Fruit fly (Drosophila melanogaster) whole organism, pupa: Measurements from ENCODE around the gene CdGAPr.

ENCODE experiments used
- CG10348 ChIP-seq: fragments of 200-800 bp; sonication (Bioruptor generic); IDR thresholded peaks from 2 replicates; pipeline ENCODE4 v1.3.6; 2022; ENCODE audit warnings: missing biosample characterization, missing genetic modification characterization
- CG12605 ChIP-seq: fragments of 200-800 bp; sonication (Bioruptor generic); IDR thresholded peaks from 2 replicates; pipeline ENCODE4 v1.3.6; 2022; ENCODE audit warnings: missing biosample characterization, missing genetic modification characterization
- CG13204 ChIP-seq: fragments of 200-800 bp; sonication (Bioruptor generic); optimal IDR thresholded peaks from 2 replicates; lab custom pipeline; 2018; ENCODE audit warnings: missing biosample characterization, mild to moderate bottlenecking, missing genetic modification characterization, moderate library complexity
- CG14655 ChIP-seq: fragments of 200-800 bp; sonication (Bioruptor generic); optimal IDR thresholded peaks from 3 replicates; lab custom pipeline; 2017; ENCODE audit warnings: mild to moderate bottlenecking, missing biosample characterization, missing genetic modification reagents, missing genetic modification characterization
- CG15710 ChIP-seq: fragments of 200-800 bp; sonication (Bioruptor generic); optimal IDR thresholded peaks from 2 replicates; lab custom pipeline; 2018; ENCODE audit warnings: missing biosample characterization, mild to moderate bottlenecking, missing genetic modification characterization, moderate library complexity
- CG17806 ChIP-seq: fragments of 200-800 bp; sonication (Bioruptor generic); optimal IDR thresholded peaks from 2 replicates; lab custom pipeline; 2018; ENCODE audit warnings: missing biosample characterization, mild to moderate bottlenecking, missing genetic modification characterization, moderate library complexity
- CG32121 ChIP-seq: fragments of 200-800 bp; sonication (Bioruptor generic); IDR thresholded peaks from 2 replicates; pipeline ENCODE4 v1.3.6; 2022; ENCODE audit warnings: missing biosample characterization, missing genetic modification characterization
- CG34367 ChIP-seq: fragments of 200-800 bp; sonication (Bioruptor generic); optimal IDR thresholded peaks from 2 replicates; lab custom pipeline; 2018; ENCODE audit warnings: missing biosample characterization, mild to moderate bottlenecking, missing genetic modification characterization
- CG4496 ChIP-seq: fragments of 200-800 bp; sonication (Bioruptor generic); IDR thresholded peaks from 3 replicates; pipeline ENCODE4 v1.3.6; 2022; ENCODE audit warnings: missing biosample characterization, missing genetic modification characterization
- CG8159 ChIP-seq: fragments of 200-800 bp; sonication (Bioruptor generic); optimal IDR thresholded peaks from 3 replicates; lab custom pipeline; 2018; ENCODE audit warnings: missing biosample characterization, mild to moderate bottlenecking, missing genetic modification characterization, moderate library complexity
- CG8301 ChIP-seq: fragments of 200-800 bp; sonication (Bioruptor generic); optimal IDR thresholded peaks from 2 replicates; lab custom pipeline; 2018; ENCODE audit warnings: missing biosample characterization, mild to moderate bottlenecking, missing genetic modification characterization
- CG9948 ChIP-seq: fragments of 200-800 bp; sonication (Bioruptor generic); optimal IDR thresholded peaks from 2 replicates; lab custom pipeline; 2018; ENCODE audit warnings: missing biosample characterization, mild to moderate bottlenecking, missing genetic modification characterization, moderate library complexity
- D1 ChIP-seq: fragments of 200-800 bp; sonication (Bioruptor generic); optimal IDR thresholded peaks from 2 replicates; lab custom pipeline; 2018; ENCODE audit warnings: missing biosample characterization, mild to moderate bottlenecking, missing genetic modification characterization, moderate library complexity
- EcR ChIP-seq: fragments of 200-800 bp; sonication (Bioruptor generic); optimal IDR thresholded peaks from 3 replicates; lab custom pipeline; 2019; ENCODE audit warnings: missing biosample characterization, missing genetic modification characterization, mild to moderate bottlenecking, moderate library complexity, missing genetic modification reagents
- Ets98B ChIP-seq: fragments of 200-800 bp; sonication (Bioruptor generic); IDR thresholded peaks from 2 replicates; pipeline ENCODE4 v1.3.6; 2022; ENCODE audit warnings: missing biosample characterization, missing genetic modification characterization
- Pif1A ChIP-seq: fragments of 200-800 bp; sonication (Bioruptor generic); optimal IDR thresholded peaks from 3 replicates; lab custom pipeline; 2016; ENCODE audit warnings: missing biosample characterization, missing genetic modification characterization
- Pif1B ChIP-seq: fragments of 200-800 bp; sonication (Bioruptor generic); optimal IDR thresholded peaks from 3 replicates; lab custom pipeline; 2016; ENCODE audit warnings: missing biosample characterization, missing genetic modification characterization
- Snoo ChIP-seq: fragments of 200-800 bp; sonication (Bioruptor generic); optimal IDR thresholded peaks from 3 replicates; lab custom pipeline; 2017; ENCODE audit warnings: missing biosample characterization, mild to moderate bottlenecking, missing genetic modification characterization, inconsistent platforms
- fd96Ca ChIP-seq: fragments of 200-800 bp; sonication (Bioruptor generic); IDR thresholded peaks from 3 replicates; pipeline ENCODE4 v1.3.6; 2022; ENCODE audit warnings: missing biosample characterization, missing genetic modification characterization
- gl ChIP-seq: fragments of 200-800 bp; sonication (Bioruptor generic); optimal IDR thresholded peaks from 2 replicates; lab custom pipeline; 2018; ENCODE audit warnings: missing biosample characterization, mild to moderate bottlenecking, missing genetic modification characterization
- rn ChIP-seq: fragments of 200-800 bp; sonication (Bioruptor generic); IDR thresholded peaks from 2 replicates; pipeline ENCODE4 v1.3.6; 2022; ENCODE audit warnings: missing biosample characterization, missing genetic modification characterization

CdGAPr gene

DNA sequence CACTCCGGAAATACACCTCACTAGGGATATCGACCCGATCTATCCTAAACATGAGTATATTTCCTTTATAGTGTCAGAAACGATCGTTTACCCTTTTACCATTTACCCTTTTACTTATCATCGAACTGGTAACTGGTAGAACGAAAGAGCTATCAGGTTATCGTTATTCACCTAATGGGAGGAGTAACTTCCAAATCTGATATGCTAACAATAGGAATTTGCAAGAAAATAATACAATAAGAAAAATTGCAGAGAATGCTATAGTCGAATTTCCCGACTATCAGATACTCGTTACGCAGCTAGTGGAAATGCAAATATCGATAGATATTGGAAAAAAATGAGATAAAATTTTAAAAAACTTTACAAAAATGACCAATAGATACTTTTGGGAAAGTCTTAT lies 17.4 kb downstream of the CdGAPr start:
- no peak for TF ChIP-seq CG17806 (tag; lab: Kevin White, UChicago)
- TF ChIP-seq CG15710 (tag; lab: Kevin White, UChicago): no peak
- TF ChIP-seq CG32121 (GFP tag; lab: Robert Waterston, UW): no peak
- no peak for TF ChIP-seq CG13204 (GFP tag; lab: Kevin White, UChicago)
- no peak for TF ChIP-seq Pif1A
- no peak for TF ChIP-seq CG9948 (tag; lab: Kevin White, UChicago)
- no peak for TF ChIP-seq CG8159 (tag; lab: Kevin White, UChicago)
- no peak for TF ChIP-seq fd96Ca
- TF ChIP-seq Snoo: no peak
- TF ChIP-seq D1: no peak
- no peak for TF ChIP-seq CG8301 (tag; lab: Kevin White, UChicago)
- TF ChIP-seq, all 21 proteins: peak for 0

dm6 chr2L:19769703-19770102 lies 22.0 kb downstream of the CdGAPr start:
- no peak for TF ChIP-seq Ets98B
- no peak for TF ChIP-seq CG12605 (GFP tag; lab: Robert Waterston, UW)
- no peak for TF ChIP-seq rn (GFP tag; lab: Robert Waterston, UW)
- TF ChIP-seq CG13204 (GFP tag; lab: Kevin White, UChicago): no peak
- TF ChIP-seq CG9948 (tag; lab: Kevin White, UChicago): no peak
- no peak for TF ChIP-seq CG17806 (tag; lab: Kevin White, UChicago)
- TF ChIP-seq CG34367 (tag; lab: Kevin White, UChicago): no peak
- no peak for TF ChIP-seq Snoo
- no peak for TF ChIP-seq CG8301 (tag; lab: Kevin White, UChicago)
- no peak for TF ChIP-seq CG4496 (GFP tag; lab: Robert Waterston, UW)
- TF ChIP-seq CG10348: no peak
- no peak for TF ChIP-seq gl (tag; lab: Kevin White, UChicago)
- no peak for TF ChIP-seq D1
- no peak for TF ChIP-seq CG8159 (tag; lab: Kevin White, UChicago)
- no peak for TF ChIP-seq CG14655
- no peak for TF ChIP-seq Pif1B (GFP tag; lab: Kevin White, UChicago)
- TF ChIP-seq CG32121 (GFP tag; lab: Robert Waterston, UW): no peak
- no peak for TF ChIP-seq Pif1A
- no peak for TF ChIP-seq fd96Ca

dm6 chr2L:19768967-19769366 lies 22.7 kb downstream of the CdGAPr start, which contains the start of gene bsh:
Gene bsh, minus strand, starts transcription at chr2L:19769067.
- no peak for TF ChIP-seq Pif1A
- TF ChIP-seq CG32121 (GFP tag; lab: Robert Waterston, UW): no peak
- TF ChIP-seq CG14655: no peak
- TF ChIP-seq Ets98B: no peak
- TF ChIP-seq CG15710 (tag; lab: Kevin White, UChicago): no peak
- TF ChIP-seq CG34367 (tag; lab: Kevin White, UChicago): no peak
- TF ChIP-seq rn (GFP tag; lab: Robert Waterston, UW): no peak
- no peak for TF ChIP-seq gl (tag; lab: Kevin White, UChicago)
- TF ChIP-seq CG12605 (GFP tag; lab: Robert Waterston, UW): no peak
- no peak for TF ChIP-seq Snoo
- TF ChIP-seq CG13204 (GFP tag; lab: Kevin White, UChicago): no peak
- no peak for TF ChIP-seq fd96Ca
- TF ChIP-seq CG4496 (GFP tag; lab: Robert Waterston, UW): no peak
- TF ChIP-seq Pif1B (GFP tag; lab: Kevin White, UChicago): no peak
- no peak for TF ChIP-seq CG10348
- TF ChIP-seq CG9948 (tag; lab: Kevin White, UChicago): no peak

- TF ChIP-seq gl (tag; lab: Kevin White, UChicago): no peak
- TF ChIP-seq CG4496 (GFP tag; lab: Robert Waterston, UW): no peak
- no peak for TF ChIP-seq CG15710 (tag; lab: Kevin White, UChicago)
- no peak for TF ChIP-seq Pif1B (GFP tag; lab: Kevin White, UChicago)
- no peak for TF ChIP-seq CG32121 (GFP tag; lab: Robert Waterston, UW)
- no peak for TF ChIP-seq Pif1A
- TF ChIP-seq EcR: no peak
- TF ChIP-seq CG13204 (GFP tag; lab: Kevin White, UChicago): no peak
- TF ChIP-seq CG9948 (tag; lab: Kevin White, UChicago): no peak
- no peak for TF ChIP-seq CG14655
- TF ChIP-seq CG34367 (tag; lab: Kevin White, UChicago): no peak
- TF ChIP-seq, all 21 proteins: peak for 0
Observed at dm6 chr2L:19765406-19765805, 26.3 kb downstream of the CdGAPr start.

dm6 chr2L:19764581-19765136 lies 27.0 kb downstream of the CdGAPr start:
- TF ChIP-seq CG4496 (GFP tag; lab: Robert Waterston, UW) (peak; percentile 65; the same call in 2 of the 3 replicates), CG12605 (GFP tag; lab: Robert Waterston, UW) (peak; percentile 24; the same call in 1 of the 2 replicates), CG32121 (GFP tag; lab: Robert Waterston, UW) (no peak)

DNA sequence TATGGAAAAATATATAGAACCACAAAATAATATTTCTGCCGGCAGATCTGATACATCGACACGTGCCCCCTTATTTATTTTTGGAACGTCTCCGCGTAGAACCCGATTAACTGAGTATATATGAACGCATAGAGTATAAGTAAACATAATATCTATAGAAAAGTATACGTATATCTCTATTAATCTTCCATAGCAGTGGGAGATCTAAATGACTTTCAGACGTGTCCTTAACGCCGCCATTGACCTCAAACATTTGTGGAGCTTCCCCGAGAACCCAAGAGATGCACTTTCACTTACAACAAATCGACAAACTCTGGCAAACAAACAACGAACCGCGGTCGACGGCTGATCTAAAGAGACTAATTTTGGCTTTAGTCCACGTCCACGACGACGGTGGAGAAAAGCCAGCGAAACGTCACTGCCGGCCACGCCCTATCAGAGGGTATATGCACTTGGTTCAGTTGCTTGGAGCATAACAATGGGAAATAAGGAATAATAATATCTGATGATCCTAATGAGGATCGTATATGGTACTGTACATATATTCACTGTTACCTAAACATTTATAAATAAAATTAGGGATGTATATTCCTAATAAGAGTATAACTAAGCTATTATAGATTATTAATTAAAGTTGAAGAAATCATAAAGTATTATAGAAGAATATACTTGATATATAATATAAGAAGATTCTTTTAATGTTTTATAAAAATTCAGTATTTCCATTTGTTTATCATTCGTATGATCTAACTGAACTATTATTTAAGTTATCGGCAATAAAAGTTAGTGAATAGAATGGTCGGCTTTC lies 27.7 kb downstream of the CdGAPr start, which contains the start of gene fbp:
TSS of gene fbp (minus strand) at position 364 of the 808 bp plus-strand sequence.
- TF ChIP-seq CG12605 (GFP tag; lab: Robert Waterston, UW) (no peak; the same call in 1 of the 2 replicates), D1 (peak; percentile 46), Ets98B (no peak), Snoo (peak; percentile 68), CG4496 (GFP tag; lab: Robert Waterston, UW) (peak; percentile 52), Pif1A (peak; percentile 9), gl (tag; lab: Kevin White, UChicago) (no peak), fd96Ca (peak; percentile 49; the same call in 1 of the 3 replicates), rn (GFP tag; lab: Robert Waterston, UW) (no peak), CG14655 (peak; percentile 90), EcR (peak; percentile 51), CG15710 (tag; lab: Kevin White, UChicago) (peak; percentile 75), CG34367 (tag; lab: Kevin White, UChicago) (peak; percentile 57), CG9948 (tag; lab: Kevin White, UChicago) (peak; percentile 70), CG8301 (tag; lab: Kevin White, UChicago) (peak; percentile 74), CG17806 (tag; lab: Kevin White, UChicago) (peak; percentile 30), CG13204 (GFP tag; lab: Kevin White, UChicago) (peak; percentile 51), CG32121 (GFP tag; lab: Robert Waterston, UW) (no peak), CG8159 (tag; lab: Kevin White, UChicago) (peak; percentile 85), CG10348 (no peak)
